Worm (Caenorhabditis elegans) whole organism, dauer: Measurements from ENCODE around the gene C14B4.2.
"Not testable (repeated sequence)": the region's sequence is repeated elsewhere in the genome, so short reads cannot be mapped to it uniquely, and the experiment has no call there.

Experiments used
- unc-62 ChIP-seq: sonication (generic microtip); optimal IDR thresholded peaks from 2 replicates; lab custom pipeline; 2017; ENCODE audit warnings: missing biosample characterization, missing genetic modification reagents, missing genetic modification characterization

Gene C14B4.2

DNA sequence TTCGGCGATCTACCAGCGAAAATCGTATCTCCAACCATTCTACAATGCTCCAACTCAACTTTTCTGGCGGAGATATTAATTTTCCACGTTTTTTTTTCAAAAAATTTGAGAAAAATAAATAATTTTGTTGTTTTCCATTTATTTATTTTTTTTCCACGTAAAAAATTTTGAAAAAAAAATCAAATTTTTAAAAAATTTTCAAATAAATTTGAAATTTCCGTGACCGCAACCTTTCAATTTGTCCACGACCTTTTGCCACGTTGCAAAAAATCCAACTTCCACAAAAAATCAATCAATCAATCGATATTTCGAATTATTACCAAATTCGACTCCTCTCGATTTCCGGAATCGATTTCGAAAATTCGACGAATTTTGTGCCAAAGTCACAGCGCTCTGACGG, 8.8 kb upstream of the C14B4.2 start, which contains the start of gene Y43F8A.2:
TSS of gene Y43F8A.2 (plus strand) at position 301 of the 400 bp plus-strand sequence.
- TF ChIP-seq unc-62, result no peak

DNA sequence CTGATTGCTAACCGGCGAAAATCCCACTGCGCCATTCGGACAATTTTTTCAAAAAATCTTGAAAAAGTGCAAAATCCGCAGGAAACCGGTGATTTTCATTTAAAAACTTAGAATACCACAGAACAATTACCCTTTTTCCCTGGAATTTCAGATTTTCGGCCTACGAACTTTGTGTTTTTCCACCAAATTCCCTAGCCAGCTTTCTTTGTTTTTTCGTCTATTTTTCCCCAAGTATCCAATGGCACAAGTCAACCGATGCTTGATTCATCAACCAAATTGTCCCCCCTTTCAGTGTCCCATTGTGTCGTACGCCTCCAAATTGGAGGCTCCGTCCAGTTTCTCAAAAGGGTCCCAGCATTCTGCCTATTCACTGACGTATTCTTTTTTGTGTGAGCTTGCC, 7.7 kb upstream of the C14B4.2 start, which contains the start of gene Y43F8A.1:
TSS of gene Y43F8A.1 (plus strand) at position 301 of the 400 bp plus-strand sequence.
- TF ChIP-seq unc-62, result no peak

DNA sequence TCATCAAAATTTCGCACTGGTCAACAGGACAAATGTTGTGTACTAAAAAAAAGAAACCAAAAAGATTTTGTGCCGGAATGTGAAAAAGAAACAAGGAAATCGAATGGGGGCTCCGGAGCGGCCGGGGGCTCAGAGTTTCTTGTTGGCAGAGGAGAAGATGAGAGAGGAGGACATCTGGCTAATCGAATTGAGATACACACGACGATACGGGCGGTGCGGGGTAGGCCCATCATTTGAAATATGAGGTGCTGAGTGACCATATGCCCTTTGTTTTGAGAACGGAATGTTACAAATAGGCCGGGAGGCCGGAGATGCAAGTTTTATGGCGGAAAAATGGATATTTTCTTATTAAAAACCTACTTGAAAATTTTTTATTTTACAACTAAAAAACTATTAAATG, 4.4 kb downstream of the C14B4.2 start:
- no peak for TF ChIP-seq unc-62

DNA sequence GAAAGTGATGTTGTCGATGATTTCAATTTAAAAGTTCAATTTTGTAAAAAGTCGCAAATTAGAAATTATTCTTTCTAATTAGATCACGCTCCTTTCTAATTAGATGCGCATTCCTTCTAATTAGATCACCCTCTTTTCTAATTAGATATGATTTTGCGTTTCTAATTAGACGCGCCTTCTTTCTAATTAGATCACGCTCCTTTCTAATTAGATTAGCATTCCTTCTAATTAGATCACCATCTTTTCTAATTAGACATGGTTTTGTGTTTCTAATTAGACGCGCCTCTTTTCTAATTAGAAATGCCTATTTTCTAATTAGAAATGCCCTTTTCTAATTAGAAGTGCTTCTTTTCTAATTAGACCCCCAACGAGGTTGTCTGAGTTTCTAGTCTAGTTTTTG, 5.8 kb downstream of the C14B4.2 start:
- TF ChIP-seq unc-62, result no peak

DNA sequence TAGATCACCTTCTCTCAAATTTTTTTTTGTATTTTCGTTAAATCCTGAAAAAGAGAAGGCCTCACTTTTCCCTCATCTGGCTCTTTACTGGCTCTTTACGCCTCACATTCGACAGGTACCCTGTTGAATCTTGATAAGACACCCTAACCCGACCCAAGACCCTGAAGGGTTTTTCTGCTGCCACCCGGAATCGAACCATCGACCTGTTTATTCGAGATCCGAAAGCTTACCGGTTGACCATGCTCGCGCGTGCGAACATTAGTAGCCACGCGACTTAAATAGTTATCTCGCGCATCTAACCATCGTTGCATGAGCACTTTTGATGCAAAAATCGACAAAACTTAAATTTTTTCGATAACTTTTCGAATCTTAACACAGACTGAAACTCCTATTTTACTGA, 7.2 kb downstream of the C14B4.2 start:
- TF ChIP-seq unc-62, result no peak

DNA sequence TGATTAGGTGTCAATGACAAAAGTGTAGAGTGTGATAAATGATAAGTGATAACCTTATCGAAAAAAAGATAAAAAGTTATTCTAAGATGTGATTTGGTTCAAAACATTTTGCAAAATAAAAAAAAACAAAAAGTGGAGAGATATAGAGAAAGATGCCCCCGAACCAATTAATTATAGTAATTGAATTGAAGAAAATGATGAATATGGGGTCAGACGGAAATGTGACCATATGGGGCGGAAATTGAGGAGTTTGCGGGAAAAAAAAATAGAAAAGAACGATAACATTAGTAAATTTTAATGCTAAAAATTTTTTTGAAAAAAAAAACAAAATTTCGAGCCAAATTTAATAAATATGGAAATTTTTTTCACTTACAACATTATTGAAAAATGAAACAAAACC, 8.0 kb downstream of the C14B4.2 start:
- TF ChIP-seq unc-62, result no peak

DNA sequence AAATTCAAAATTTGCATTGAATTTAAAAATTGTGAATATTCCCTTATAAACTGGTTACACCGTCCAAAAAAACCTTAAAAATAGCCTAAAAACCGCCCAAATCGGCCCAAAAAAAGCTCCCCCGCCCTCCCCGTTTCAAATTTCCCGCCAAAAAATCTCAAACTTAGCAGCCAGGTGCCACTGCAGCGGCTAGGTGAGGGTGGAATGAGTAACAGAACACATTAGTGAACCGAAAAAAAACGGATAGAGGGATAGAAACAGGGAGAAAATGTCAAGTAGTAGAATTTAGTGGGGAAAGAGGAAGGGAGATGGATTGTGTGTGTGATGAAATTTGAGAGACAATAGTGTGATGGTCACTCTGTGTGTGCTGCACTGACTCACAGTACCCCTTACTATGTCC, 10.5 kb downstream of the C14B4.2 start:
- TF ChIP-seq unc-62, result no peak

DNA sequence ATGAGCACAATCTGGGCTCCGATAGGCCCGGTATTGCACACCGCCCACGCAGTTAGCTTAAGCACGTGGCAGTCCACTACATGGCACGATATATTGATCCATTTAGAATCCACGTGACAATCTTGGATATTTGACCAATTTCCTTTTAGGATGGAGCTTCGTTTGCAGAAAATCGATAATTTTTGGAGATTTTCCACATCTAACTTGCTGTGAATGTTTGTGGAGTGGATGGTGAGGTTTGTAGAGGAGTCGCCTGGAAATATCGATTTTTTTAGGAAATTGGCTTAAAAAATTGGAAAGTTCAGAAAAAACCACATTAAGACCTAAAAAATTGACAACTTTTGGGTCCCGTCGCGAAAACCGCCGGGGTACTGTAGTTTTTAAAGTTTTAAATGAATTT, 25.1 kb downstream of the C14B4.2 start:
- no peak for TF ChIP-seq unc-62

DNA sequence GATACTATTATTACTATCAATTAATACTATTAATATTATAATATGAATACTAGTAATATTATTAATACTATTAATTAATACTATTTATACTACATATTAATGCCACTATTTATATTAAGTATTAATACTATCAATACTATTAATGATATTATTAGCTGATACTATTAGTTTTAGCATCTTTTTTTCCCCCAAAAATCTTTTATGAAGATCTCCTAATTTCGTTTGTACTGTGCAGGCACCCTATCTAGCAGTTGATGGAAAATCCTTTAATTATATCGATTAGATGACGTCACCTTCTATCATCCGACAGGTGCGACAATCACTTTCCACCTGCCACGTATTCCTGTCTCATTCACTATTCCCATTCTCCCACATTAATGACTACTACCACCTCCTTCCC, 33.2 kb downstream of the C14B4.2 start, which contains the start of gene fbxb-65:
TSS of gene fbxb-65 (plus strand) at position 301 of the 400 bp plus-strand sequence.
- TF ChIP-seq unc-62, result no peak

DNA sequence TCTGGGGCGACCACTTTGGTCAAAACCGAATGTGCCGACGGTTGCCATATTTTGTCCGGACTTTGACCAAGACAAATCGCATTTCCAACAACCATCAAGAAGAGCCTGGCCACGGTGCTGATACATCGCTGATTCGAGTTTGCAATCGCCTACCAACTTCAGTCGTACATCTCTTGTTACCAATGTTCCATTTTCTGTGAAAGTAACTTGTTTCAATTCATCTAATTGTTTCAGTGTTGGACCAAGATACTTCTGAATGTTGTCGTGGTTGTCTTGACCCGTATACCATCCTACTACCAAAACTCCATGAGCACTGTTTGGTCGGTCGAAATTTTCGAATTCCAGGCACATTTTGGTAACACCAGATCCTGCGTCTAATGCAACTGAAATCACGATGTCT, 37.0 kb downstream of the C14B4.2 start:
- TF ChIP-seq unc-62, result no peak

DNA sequence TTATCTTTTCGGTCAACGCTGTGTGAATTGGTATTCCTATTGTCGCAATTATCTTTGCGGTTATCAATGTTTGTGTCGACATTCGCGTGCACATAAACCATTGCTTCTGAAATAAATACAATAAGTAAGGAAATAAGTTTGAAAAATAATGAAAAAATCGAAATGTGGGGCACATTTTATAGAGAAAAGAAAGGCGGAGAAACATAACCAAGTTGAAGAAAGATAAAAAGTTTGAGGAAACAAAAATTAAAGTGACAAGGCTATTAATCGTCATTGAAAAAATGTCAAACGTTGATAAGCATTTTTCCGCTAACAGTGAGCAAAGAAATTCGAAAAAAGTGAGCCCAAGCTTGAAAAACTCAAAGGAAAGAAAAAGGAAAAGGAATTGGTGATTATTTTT, 40.1 kb downstream of the C14B4.2 start, which contains the start of gene C43D7.4:
TSS of gene C43D7.4 (minus strand) at position 101 of the 400 bp plus-strand sequence.
- no peak for TF ChIP-seq unc-62

DNA sequence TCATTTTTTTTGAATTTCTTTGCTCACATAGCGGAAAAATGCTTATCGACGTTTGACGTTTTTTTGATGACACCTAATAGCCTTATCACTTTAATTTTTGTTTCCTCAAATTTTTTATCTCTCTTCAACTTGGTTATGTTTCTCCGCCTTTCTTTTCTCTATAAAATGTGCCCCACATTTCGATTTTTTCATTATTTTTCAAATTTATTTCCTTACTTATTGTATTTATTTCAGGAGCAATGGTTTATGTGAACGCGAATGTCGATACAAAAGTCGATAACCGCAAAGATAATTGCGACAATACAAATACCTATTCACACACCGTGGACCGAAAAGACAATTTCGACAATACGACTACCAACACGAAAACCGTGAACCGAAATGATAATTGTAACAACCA, 42.1 kb downstream of the C14B4.2 start, which contains the start of gene sdz-6:
TSS of gene sdz-6 (plus strand) at position 229 of the 400 bp plus-strand sequence.
- no peak for TF ChIP-seq unc-62

DNA sequence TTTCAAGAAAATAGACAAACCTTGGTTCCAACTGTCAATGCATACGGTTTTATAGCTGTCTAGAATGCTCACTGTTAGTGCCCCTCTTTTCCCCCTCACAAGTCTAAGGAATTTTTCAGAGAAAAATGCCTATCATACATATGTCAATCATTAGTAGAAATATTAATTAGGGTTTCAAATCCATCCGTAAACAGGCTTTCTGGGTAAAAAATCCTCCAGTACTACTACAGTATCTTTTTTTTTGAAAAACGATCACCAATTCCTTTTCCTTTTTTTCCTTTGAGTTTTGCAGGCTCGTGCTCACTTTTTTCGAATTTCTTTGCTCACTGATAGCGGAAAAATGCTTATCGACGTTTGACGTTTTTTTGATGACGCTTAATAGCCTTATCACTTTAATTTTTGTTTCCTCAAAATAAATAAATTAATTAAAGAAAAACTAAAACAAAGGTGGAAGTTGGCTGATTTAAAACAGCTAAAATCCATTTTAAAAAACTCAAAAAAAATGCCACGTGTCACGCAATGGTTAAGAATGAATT, 42.9 kb downstream of the C14B4.2 start, which contains the start of gene C43D7.7:
TSS of gene C43D7.7 (minus strand) at position 51 of the 536 bp plus-strand sequence.
- no peak for TF ChIP-seq unc-62

DNA sequence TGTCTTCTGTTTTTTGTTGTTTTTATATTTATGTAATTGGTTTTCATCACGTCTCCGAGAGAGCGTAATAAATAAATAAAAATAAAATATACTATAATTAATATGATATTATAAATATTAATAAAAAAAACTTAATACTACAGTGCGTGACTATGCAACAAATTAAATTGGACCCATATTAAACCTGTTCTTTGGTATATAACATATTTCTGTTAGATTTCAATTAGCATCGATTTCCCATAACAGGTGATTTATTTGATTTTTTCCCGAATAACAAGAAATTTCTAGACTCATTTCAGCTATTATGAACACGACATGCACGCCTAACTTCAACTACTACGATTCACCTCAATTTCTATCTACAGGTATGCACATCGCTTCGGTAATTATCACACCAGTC, 45.4 kb downstream of the C14B4.2 start, which contains the start of gene srh-208:
TSS of gene srh-208 (plus strand) at position 301 of the 400 bp plus-strand sequence.
- not testable (repeated sequence) for TF ChIP-seq unc-62

DNA sequence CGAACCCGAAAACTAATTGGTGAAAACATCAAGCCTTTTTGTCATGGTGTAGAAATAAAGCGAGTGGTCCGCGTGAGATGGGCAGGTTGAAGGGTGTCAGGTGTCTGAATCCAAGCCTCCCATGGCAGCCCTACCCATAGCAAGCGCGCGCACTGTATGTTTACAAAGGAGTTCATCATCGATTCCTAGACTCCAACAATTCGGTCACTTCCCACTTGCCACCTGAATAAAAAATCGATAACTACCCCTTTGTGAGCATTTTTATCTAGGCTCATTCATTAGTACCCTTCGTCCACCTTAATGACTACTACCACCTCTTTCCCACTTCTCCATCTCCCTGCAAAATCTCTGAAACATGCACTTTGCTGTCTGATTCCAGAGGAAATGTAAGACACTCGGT, 49.5 kb downstream of the C14B4.2 start, which contains the start of gene fbxb-64:
TSS of gene fbxb-64 (plus strand) at position 301 of the 400 bp plus-strand sequence.
- no peak for TF ChIP-seq unc-62

DNA sequence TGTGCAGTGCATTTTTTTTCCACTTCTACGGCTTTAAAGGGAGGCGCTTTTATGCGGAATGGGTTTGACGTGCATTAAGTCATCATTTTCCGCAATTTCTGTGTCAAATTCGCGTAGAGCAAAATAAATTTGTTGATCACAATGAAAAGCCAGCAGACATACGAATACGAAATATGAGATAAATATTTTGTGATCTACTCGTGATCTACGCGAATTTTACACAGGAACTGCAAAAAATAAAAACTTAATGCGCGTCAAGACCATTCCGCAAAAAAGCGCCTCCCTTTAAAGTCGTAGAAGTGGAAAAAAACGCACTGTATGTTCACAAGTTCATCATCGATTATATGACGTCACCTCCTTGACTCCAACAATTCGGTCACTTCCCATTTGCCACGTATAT, 51.1 kb downstream of the C14B4.2 start, which contains the start of gene C43D7.8:
TSS of gene C43D7.8 (minus strand) at position 101 of the 400 bp plus-strand sequence.
- no peak for TF ChIP-seq unc-62

DNA sequence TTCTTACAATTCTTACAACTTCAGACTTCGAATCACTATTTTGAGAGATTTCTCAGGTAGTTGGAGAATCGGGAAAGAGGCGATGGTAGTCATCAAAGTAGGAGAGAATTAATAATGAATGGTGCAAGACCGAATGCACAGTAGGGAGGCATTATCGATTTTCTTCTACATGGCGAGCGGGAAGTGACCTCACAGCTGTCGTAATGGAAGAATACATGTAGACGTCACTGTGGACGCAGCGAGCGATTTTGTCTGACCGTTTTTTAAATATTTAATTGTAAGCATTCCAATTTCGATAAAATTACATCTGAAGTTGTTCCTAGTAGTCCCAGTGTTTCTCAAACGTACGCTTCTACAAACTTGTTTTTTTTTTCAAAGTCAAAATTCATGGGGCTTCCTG, 52.9 kb downstream of the C14B4.2 start, which contains the start of gene F55C9.11:
TSS of gene F55C9.11 (minus strand) at position 101 of the 400 bp plus-strand sequence.
- TF ChIP-seq unc-62, result no peak

DNA sequence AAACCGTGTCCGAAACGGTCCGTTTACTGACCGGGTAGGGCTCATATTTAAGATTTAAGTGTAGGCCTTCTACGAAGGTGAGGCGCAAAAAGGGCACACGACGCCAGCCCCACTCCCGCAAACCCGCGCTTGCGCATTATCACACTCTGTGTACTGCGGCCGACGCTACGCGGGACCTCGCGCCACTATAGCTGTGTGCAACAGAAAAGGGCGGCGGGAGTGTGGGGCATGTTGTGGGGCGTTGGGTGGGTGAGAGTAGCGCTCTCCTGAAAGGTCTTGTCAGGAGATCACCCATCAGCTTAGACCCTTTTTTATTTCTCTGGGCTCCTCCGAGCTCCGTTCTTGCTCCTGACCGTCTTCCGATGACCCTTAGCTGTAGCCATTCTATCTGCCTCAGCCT, 54.3 kb downstream of the C14B4.2 start:
- TF ChIP-seq unc-62, result no peak
